Fruit fly (Drosophila melanogaster): ENCODE data around the gene CG11714.
A peak's percentile ranks its signal among the peaks of the same experiment; 100 is the strongest.

The CG11714 gene

DNA sequence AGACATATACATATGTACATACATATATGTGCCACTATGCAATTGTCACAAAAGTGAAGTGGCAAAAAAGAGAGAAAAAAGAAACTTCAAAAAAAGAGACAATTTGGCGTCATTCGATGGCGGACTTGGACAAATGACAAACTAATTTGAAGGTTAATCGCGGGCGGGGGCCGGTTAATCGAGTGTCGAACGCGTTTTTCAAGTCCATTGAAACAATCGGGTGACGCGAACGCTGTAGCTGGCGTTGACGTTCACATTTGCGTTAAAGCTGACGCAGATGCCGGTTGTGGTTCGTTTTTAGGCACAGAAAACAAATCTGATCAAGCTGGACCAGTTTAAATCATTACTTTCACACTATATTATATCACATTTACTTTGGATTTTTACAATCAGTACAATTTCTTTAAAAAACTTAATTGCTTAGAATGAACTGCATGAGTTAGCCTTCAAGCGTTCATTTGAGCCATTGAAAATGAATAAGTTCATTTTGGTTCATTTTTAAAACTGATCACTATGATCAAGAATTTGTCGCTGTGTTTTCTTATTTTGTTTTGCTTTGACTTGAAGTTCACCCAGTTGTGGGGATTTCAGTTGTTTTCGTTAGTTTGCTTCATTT lies 11.3 kb upstream of the CG11714 start (continued):
- TF ChIP-seq CG9727 (GFP tag; optimal IDR thresholded peaks at IDR 0.05) (peak; percentile 22), pan (optimal IDR thresholded peaks at IDR 0.05) (no peak), pan (GFP tag; optimal IDR thresholded peaks at IDR 0.05 in 1 of 2, IDR thresholded peaks at IDR 0.05 in 1 of 2) (peak in 1 of 2 experiments; percentile 6), CG14860 (GFP tag; IDR thresholded peaks at IDR 0.05; ENCODE audit: partially characterized antibody) (no peak), Abd-B (GFP tag; optimal IDR thresholded peaks at IDR 0.05) (no peak), CG33213 (GFP tag; optimal IDR thresholded peaks at IDR 0.05) (no peak), Awh (GFP tag; IDR thresholded peaks at IDR 0.05) (0 out of 2 replicates have a peak, but pooled peaks have one; percentile 13), Lpt (GFP tag; optimal IDR thresholded peaks at IDR 0.05) (no peak), bcd (GFP tag; optimal IDR thresholded peaks at IDR 0.05) (peak; percentile 4), CoRest (tag; optimal IDR thresholded peaks at IDR 0.05) (peak; percentile 58), Adf1 (GFP tag; IDR thresholded peaks at IDR 0.05) (no peak), slbo (GFP tag; IDR thresholded peaks at IDR 0.05) (peak; percentile 66), CG11398 (GFP tag; optimal IDR thresholded peaks at IDR 0.05) (no peak), CG3847 (GFP tag; IDR thresholded peaks at IDR 0.05) (peak; percentile 35; the same call in 1 of the 2 replicates), toy (GFP tag; IDR thresholded peaks at IDR 0.05) (no peak), Hr51 (GFP tag; optimal IDR thresholded peaks at IDR 0.05) (peak in 1 of 2 experiments; percentile 64), corto (GFP tag; optimal IDR thresholded peaks at IDR 0.05) (no peak), btn (GFP tag; optimal IDR thresholded peaks at IDR 0.05) (no peak), Fer2 (tag; optimal IDR thresholded peaks at IDR 0.05) (peak; percentile 14), klu (GFP tag; IDR thresholded peaks at IDR 0.05) (peak; percentile 49; the same call in 1 of the 2 replicates), Fer1 (GFP tag; optimal IDR thresholded peaks at IDR 0.05) (peak; percentile 47), pros (GFP tag; optimal IDR thresholded peaks at IDR 0.05) (no peak), crc (GFP tag; optimal IDR thresholded peaks at IDR 0.05) (no peak), CG2116 (GFP tag; optimal IDR thresholded peaks at IDR 0.05) (no peak), Stat92E (GFP tag; optimal IDR thresholded peaks at IDR 0.05) (no peak), CG10565 (GFP tag; optimal IDR thresholded peaks at IDR 0.05) (no peak), h (optimal IDR thresholded peaks at IDR 0.05) (no peak), zfh2 (GFP tag; optimal IDR thresholded peaks at IDR 0.05) (peak; percentile 19), CG3407 (GFP tag; optimal IDR thresholded peaks at IDR 0.05) (no peak), CG7963 (GFP tag; IDR thresholded peaks at IDR 0.05; ENCODE audit: partially characterized antibody) (no peak), tgo (GFP tag; IDR thresholded peaks at IDR 0.05) (peak; percentile 44; the same call in 2 of the 3 replicates), CG11093 (GFP tag; IDR thresholded peaks at IDR 0.05) (peak; percentile 40; the same call in 1 of the 3 replicates), HmgZ (tag; optimal IDR thresholded peaks at IDR 0.05) (no peak), CG30431 (GFP tag; optimal IDR thresholded peaks at IDR 0.05) (no peak), CG13123 (GFP tag; optimal IDR thresholded peaks at IDR 0.05) (no peak), CrebB (tag; optimal IDR thresholded peaks at IDR 0.05) (no peak), HmgD (GFP tag; optimal IDR thresholded peaks at IDR 0.05) (no peak), YL-1 (GFP tag; optimal IDR thresholded peaks at IDR 0.05) (no peak), Fer3 (tag; optimal IDR thresholded peaks at IDR 0.05) (peak; percentile 41), gfzf (GFP tag; optimal IDR thresholded peaks at IDR 0.05) (no peak), caup (GFP tag; optimal IDR thresholded peaks at IDR 0.05; ENCODE audit: severe bottlenecking) (peak; percentile 41), CG16813 (GFP tag; IDR thresholded peaks at IDR 0.05; ENCODE audit: partially characterized antibody) (no peak), Gsc (GFP tag; IDR thresholded peaks at IDR 0.05) (no peak), CG13424 (tag; optimal IDR thresholded peaks at IDR 0.05) (peak; percentile 56), Rfx (GFP tag; IDR thresholded peaks at IDR 0.05) (peak; percentile 74; the same call in 1 of the 2 replicates), ash1 (GFP tag; optimal IDR thresholded peaks at IDR 0.05) (no peak), mirr (GFP tag; optimal IDR thresholded peaks at IDR 0.05) (no peak), CG9817 (tag; optimal IDR thresholded peaks at IDR 0.05) (peak; percentile 34), so (GFP tag; IDR thresholded peaks at IDR 0.05) (0 out of 3 replicates have a peak, but pooled peaks have one; percentile 16), CG11456 (GFP tag; IDR thresholded peaks at IDR 0.05) (no peak)
